Fruit fly (Drosophila melanogaster): Measurements from ENCODE around the gene CG7083.

dm6 chr3L:8312290-8312689 is 28.3 kb upstream of the CG7083 start:
- TF ChIP-seq CG32121 (GFP tag; IDR thresholded peaks at IDR 0.05) (no peak), CG9948 (tag; optimal IDR thresholded peaks at IDR 0.05) (no peak), CG14655 (GFP tag; optimal IDR thresholded peaks at IDR 0.05) (no peak), CG34367 (tag; optimal IDR thresholded peaks at IDR 0.05) (no peak), EcR (GFP tag; optimal IDR thresholded peaks at IDR 0.05) (no peak), gl (tag; optimal IDR thresholded peaks at IDR 0.05) (no peak), CG4496 (GFP tag; IDR thresholded peaks at IDR 0.05) (no peak), Pif1A (GFP tag; optimal IDR thresholded peaks at IDR 0.05) (no peak), Ets98B (GFP tag; IDR thresholded peaks at IDR 0.05) (no peak), rn (GFP tag; IDR thresholded peaks at IDR 0.05) (no peak), D1 (tag; optimal IDR thresholded peaks at IDR 0.05) (no peak), CG8301 (tag; optimal IDR thresholded peaks at IDR 0.05) (no peak), CG15710 (tag; optimal IDR thresholded peaks at IDR 0.05) (no peak)

Measured in whole organism, pupa.